Worm (Caenorhabditis elegans) whole organism, young adult: Measurements from ENCODE around the gene col-176.

Experiments
- B0019.2 ChIP-seq: fragments of 200-800 bp; sonication (Bioruptor generic); conservative IDR thresholded peaks from 2 replicates; pipeline ENCODE4 v1.3.6; 2022; ENCODE audit warnings: missing genetic modification reagents, missing genetic modification characterization, missing compliant biosample characterization
- B0035.1 ChIP-seq: sonication (generic microtip); optimal IDR thresholded peaks from 2 replicates; lab custom pipeline; 2016; ENCODE audit warnings: missing genetic modification characterization, mild to moderate bottlenecking, missing compliant biosample characterization, missing genotype, missing genetic modification reagents
- B0336.3 ChIP-seq: fragments of 200-800 bp; sonication (Bioruptor generic); IDR thresholded peaks from 2 replicates; pipeline ENCODE4 v1.3.6; 2022; ENCODE audit warnings: missing genetic modification characterization, missing compliant biosample characterization
- C17E4.6 ChIP-seq: fragments of 200-800 bp; sonication (Bioruptor generic); IDR thresholded peaks from 2 replicates; pipeline ENCODE4 v1.3.6; 2022; ENCODE audit warnings: missing genetic modification reagents, missing genetic modification characterization, missing compliant biosample characterization
- D2030.7 ChIP-seq: fragments of 200-800 bp; sonication (Bioruptor generic); IDR thresholded peaks from 2 replicates; pipeline ENCODE4 v1.3.6; 2022; ENCODE audit warnings: missing genetic modification reagents, missing genetic modification characterization, missing compliant biosample characterization
- F10E7.11 ChIP-seq: sonication (generic microtip); optimal IDR thresholded peaks from 2 replicates; lab custom pipeline; 2017; ENCODE audit warnings: mild to moderate bottlenecking, missing genetic modification characterization, moderate library complexity, missing compliant biosample characterization
- F22D6.2 ChIP-seq: sonication (generic microtip); optimal IDR thresholded peaks from 2 replicates; lab custom pipeline; 2016; ENCODE audit warnings: mild to moderate bottlenecking, missing genetic modification characterization, missing compliant biosample characterization
- F33H1.4 ChIP-seq: fragments of 200-800 bp; sonication (Bioruptor generic); IDR thresholded peaks from 2 replicates; pipeline ENCODE4 v1.3.6; 2022; ENCODE audit warnings: missing genetic modification reagents, missing genetic modification characterization, missing compliant biosample characterization
- F37B4.10 ChIP-seq: fragments of 200-800 bp; sonication (Bioruptor generic); IDR thresholded peaks from 2 replicates; pipeline ENCODE4 v1.3.6; 2022; ENCODE audit warnings: missing genetic modification characterization, missing compliant biosample characterization
- F52B5.7 ChIP-seq: sonication (generic microtip); optimal IDR thresholded peaks from 2 replicates; lab custom pipeline; 2016; ENCODE audit warnings: mild to moderate bottlenecking, missing genetic modification characterization, missing compliant biosample characterization
- K11D2.4 ChIP-seq: fragments of 200-800 bp; sonication (Bioruptor generic); IDR thresholded peaks from 2 replicates; pipeline ENCODE4 v1.3.6; 2022; ENCODE audit warnings: missing genetic modification reagents, missing genetic modification characterization, missing compliant biosample characterization
- T07F8.4 ChIP-seq: sonication (generic microtip); optimal IDR thresholded peaks from 2 replicates; lab custom pipeline; 2016; ENCODE audit warnings: mild to moderate bottlenecking, missing genetic modification characterization, moderate library complexity, missing compliant biosample characterization
- T26A5.8 ChIP-seq: sonication (generic microtip); optimal IDR thresholded peaks from 2 replicates; lab custom pipeline; 2016; ENCODE audit warnings: missing genetic modification characterization, missing compliant biosample characterization
- Y53G8AR.9 ChIP-seq: fragments of 200-800 bp; sonication (Bioruptor generic); conservative IDR thresholded peaks from 2 replicates; pipeline ENCODE4 v1.3.6; 2022; ENCODE audit warnings: missing genetic modification reagents, missing genetic modification characterization, missing compliant biosample characterization
- Y56A3A.18 ChIP-seq: fragments of 200-800 bp; sonication (Bioruptor generic); IDR thresholded peaks from 2 replicates; pipeline ENCODE4 v1.3.6; 2022; ENCODE audit warnings: missing genetic modification reagents, missing genetic modification characterization, missing compliant biosample characterization
- Y67H2A.10 ChIP-seq: fragments of 200-800 bp; sonication (Bioruptor generic); conservative IDR thresholded peaks from 2 replicates; pipeline ENCODE4 v1.3.6; 2022; ENCODE audit warnings: missing genetic modification reagents, missing genetic modification characterization, missing compliant biosample characterization
- Y79H2A.3 ChIP-seq: fragments of 200-800 bp; sonication (Bioruptor generic); conservative IDR thresholded peaks from 2 replicates; pipeline ENCODE4 v1.3.6; 2022; ENCODE audit warnings: missing genetic modification reagents, missing genetic modification characterization, missing compliant biosample characterization
- ama-1 ChIP-seq, 3 experiments: fragments of 150-350 bp in 1 of 3; sonication (generic microtip) in 2 of 3; optimal IDR thresholded peaks; 2 replicates each; lab custom pipeline; 2014 to 2018; ENCODE audit warnings: missing biosample characterization in 2 of 3, missing genetic modification characterization in 2 of 3, missing genetic modification reagents in 2 of 3
- bed-2 ChIP-seq: fragments of 200-800 bp; sonication (Bioruptor generic); IDR thresholded peaks from 2 replicates; pipeline ENCODE4 v1.3.6; 2022; ENCODE audit warnings: missing genetic modification reagents, missing genetic modification characterization, missing compliant biosample characterization
- ceh-27 ChIP-seq: fragments of 200-800 bp; sonication (Bioruptor generic); optimal IDR thresholded peaks from 2 replicates; lab custom pipeline; 2018; ENCODE audit warnings: mild to moderate bottlenecking, missing genetic modification characterization, moderate library complexity, missing compliant biosample characterization
- ceh-79 ChIP-seq: sonication (generic microtip); optimal IDR thresholded peaks from 2 replicates; lab custom pipeline; 2017; ENCODE audit warnings: mild to moderate bottlenecking, missing genetic modification characterization, missing compliant biosample characterization
- ceh-91 ChIP-seq: fragments of 200-800 bp; sonication (Bioruptor generic); IDR thresholded peaks from 2 replicates; pipeline ENCODE4 v1.3.6; 2022; ENCODE audit warnings: missing genetic modification reagents, missing genetic modification characterization, missing compliant biosample characterization
- dpff-1 ChIP-seq: sonication (generic microtip); optimal IDR thresholded peaks from 2 replicates; lab custom pipeline; 2017; ENCODE audit warnings: mild to moderate bottlenecking, missing genetic modification characterization, missing compliant biosample characterization
- efl-1 ChIP-seq: fragments of 150-350 bp; optimal IDR thresholded peaks from 2 replicates; lab custom pipeline; 2014; ENCODE audit warnings: missing biosample characterization, missing genetic modification reagents, missing genetic modification characterization
- egl-44 ChIP-seq: fragments of 200-800 bp; sonication (Bioruptor generic); IDR thresholded peaks from 2 replicates; pipeline ENCODE4 v1.3.6; 2022; ENCODE audit warnings: missing genetic modification reagents, missing genetic modification characterization, missing compliant biosample characterization
- egrh-3 ChIP-seq: fragments of 200-800 bp; sonication (Bioruptor generic); IDR thresholded peaks from 2 replicates; pipeline ENCODE4 v1.3.6; 2022; ENCODE audit warnings: missing genetic modification reagents, missing genetic modification characterization, missing compliant biosample characterization
- ets-4 ChIP-seq: fragments of 200-800 bp; sonication (Bioruptor generic); optimal IDR thresholded peaks from 2 replicates; lab custom pipeline; 2018; ENCODE audit warnings: mild to moderate bottlenecking, missing genetic modification characterization, missing compliant biosample characterization
- fkh-3 ChIP-seq: sonication (generic microtip); optimal IDR thresholded peaks from 2 replicates; lab custom pipeline; 2016; ENCODE audit warnings: mild to moderate bottlenecking, missing genetic modification characterization, missing compliant biosample characterization
- hmg-1.2 ChIP-seq: fragments of 200-800 bp; sonication (Bioruptor generic); IDR thresholded peaks from 2 replicates; pipeline ENCODE4 v1.3.6; 2022; ENCODE audit warnings: missing genetic modification reagents, missing genetic modification characterization, missing compliant biosample characterization
- let-607 ChIP-seq, 2 experiments: fragments of 200-800 bp in 1 of 2; sonication (Bioruptor generic) in 1 of 2; sonication (generic microtip) in 1 of 2; optimal IDR thresholded peaks; 2 replicates each; lab custom pipeline; 2016 to 2018; ENCODE audit warnings: mild to moderate bottlenecking in 2 of 2, missing compliant biosample characterization in 2 of 2, missing genetic modification characterization in 2 of 2, moderate library complexity in 2 of 2, missing genotype in 1 of 2
- lin-35 ChIP-seq, 3 experiments: fragments of 150-350 bp in 2 of 3; sonication (generic microtip) in 1 of 3; optimal IDR thresholded peaks; 2 replicates each; lab custom pipeline; 2014 to 2018; ENCODE audit warnings: missing biosample characterization in 3 of 3, missing genetic modification characterization in 3 of 3, missing genetic modification reagents in 3 of 3
- lir-1 ChIP-seq: fragments of 200-800 bp; sonication (Bioruptor generic); conservative IDR thresholded peaks from 2 replicates; pipeline ENCODE4 v1.3.6; 2022; ENCODE audit warnings: missing genetic modification reagents, missing genetic modification characterization, missing compliant biosample characterization
- lsy-27 ChIP-seq: sonication (generic microtip); optimal IDR thresholded peaks from 2 replicates; lab custom pipeline; 2017; ENCODE audit warnings: missing genetic modification characterization, mild to moderate bottlenecking, missing compliant biosample characterization, antibody characterized with exemption, missing genotype, borderline replicate concordance; ENCODE audit not compliant: insufficient read depth
- madf-10 ChIP-seq: sonication (generic microtip); optimal IDR thresholded peaks from 2 replicates; lab custom pipeline; 2016; ENCODE audit warnings: mild to moderate bottlenecking, missing genetic modification characterization, missing compliant biosample characterization
- madf-3 ChIP-seq: fragments of 200-800 bp; sonication (Bioruptor generic); IDR thresholded peaks from 2 replicates; pipeline ENCODE4 v1.3.6; 2022; ENCODE audit warnings: missing genetic modification reagents, missing genetic modification characterization, missing compliant biosample characterization
- madf-6 ChIP-seq: fragments of 200-800 bp; sonication (Bioruptor generic); IDR thresholded peaks from 2 replicates; pipeline ENCODE4 v1.3.6; 2022; ENCODE audit warnings: missing genetic modification reagents, missing genetic modification characterization, missing compliant biosample characterization
- mxl-1 ChIP-seq: sonication (generic microtip); optimal IDR thresholded peaks from 2 replicates; lab custom pipeline; 2016; ENCODE audit warnings: missing genetic modification characterization, missing compliant biosample characterization
- nfya-2 ChIP-seq: fragments of 200-800 bp; sonication (Bioruptor generic); IDR thresholded peaks from 2 replicates; pipeline ENCODE4 v1.3.6; 2022; ENCODE audit warnings: missing genetic modification reagents, missing genetic modification characterization, missing compliant biosample characterization
- nfyb-1 ChIP-seq: fragments of 200-800 bp; sonication (Bioruptor generic); IDR thresholded peaks from 2 replicates; pipeline ENCODE4 v1.3.6; 2022; ENCODE audit warnings: missing genetic modification reagents, missing genetic modification characterization, missing compliant biosample characterization
- nhr-90 ChIP-seq: sonication (generic microtip); optimal IDR thresholded peaks from 2 replicates; lab custom pipeline; 2016; ENCODE audit warnings: missing genotype, mild to moderate bottlenecking, missing genetic modification characterization, missing compliant biosample characterization
- pbrm-1 ChIP-seq: fragments of 200-800 bp; sonication (Bioruptor generic); IDR thresholded peaks from 2 replicates; pipeline ENCODE4 v1.3.6; 2022; ENCODE audit warnings: missing genetic modification reagents, missing genetic modification characterization, missing compliant biosample characterization
- rcor-1 ChIP-seq: fragments of 200-800 bp; sonication (Bioruptor generic); IDR thresholded peaks from 2 replicates; pipeline ENCODE4 v1.3.6; 2022; ENCODE audit warnings: missing genetic modification reagents, missing genetic modification characterization, missing compliant biosample characterization
- repo-1 ChIP-seq: sonication (generic microtip); optimal IDR thresholded peaks from 2 replicates; lab custom pipeline; 2017; ENCODE audit warnings: mild to moderate bottlenecking, missing genetic modification characterization, missing compliant biosample characterization
- tbp1 ChIP-seq: fragments of 200-800 bp; sonication (Bioruptor generic); optimal IDR thresholded peaks from 2 replicates; lab custom pipeline; 2018; ENCODE audit warnings: mild to moderate bottlenecking, missing genetic modification characterization, missing compliant biosample characterization
- tbx-9 ChIP-seq: sonication (generic microtip); optimal IDR thresholded peaks from 2 replicates; lab custom pipeline; 2016; ENCODE audit warnings: borderline replicate concordance, missing genetic modification characterization, inconsistent platforms, missing compliant biosample characterization
- tlf-1 ChIP-seq: fragments of 200-800 bp; sonication (Bioruptor generic); optimal IDR thresholded peaks from 2 replicates; lab custom pipeline; 2018; ENCODE audit warnings: mild to moderate bottlenecking, missing genetic modification characterization, missing compliant biosample characterization
- unc-130 ChIP-seq: sonication (generic microtip); optimal IDR thresholded peaks from 2 replicates; lab custom pipeline; 2016; ENCODE audit warnings: missing genetic modification reagents, missing genetic modification characterization, missing compliant biosample characterization
- zfh-2 ChIP-seq: fragments of 200-800 bp; sonication (Bioruptor generic); conservative IDR thresholded peaks from 2 replicates; pipeline ENCODE4 v1.3.6; 2022; ENCODE audit warnings: missing genetic modification reagents, missing genetic modification characterization, missing compliant biosample characterization
- ztf-3 ChIP-seq: fragments of 200-800 bp; sonication (Bioruptor generic); optimal IDR thresholded peaks from 2 replicates; lab custom pipeline; 2018; ENCODE audit warnings: mild to moderate bottlenecking, missing genetic modification characterization, missing compliant biosample characterization

The col-176 gene

DNA sequence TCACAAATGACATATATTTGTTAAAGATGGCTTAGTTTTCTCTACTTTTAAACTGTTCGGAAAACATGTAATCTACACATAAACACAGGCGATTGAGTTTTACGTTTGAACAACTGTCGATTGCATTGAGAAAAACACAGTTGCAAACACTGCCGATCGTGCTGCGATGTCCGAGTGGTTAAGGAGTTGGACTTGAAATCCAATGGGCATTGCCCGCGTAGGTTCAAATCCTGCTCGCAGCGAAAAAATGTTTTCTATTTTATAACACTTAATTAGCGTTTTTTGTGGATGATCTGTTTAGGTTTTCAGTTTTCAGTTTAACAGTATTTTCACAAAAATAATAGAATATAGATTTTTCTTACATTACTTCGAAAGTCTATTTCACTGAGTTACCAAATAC lies 46.9 kb downstream of the col-176 start (continued):
- TF ChIP-seq ceh-91 (GFP tag; lab: Robert Waterston, UW) (no peak), unc-130 (GFP tag; lab: Kevin White, UChicago) (no peak), Y56A3A.18 (0 out of 2 replicates have a peak, but pooled peaks have one; percentile 52), nfya-2 (GFP tag; lab: Robert Waterston, UW) (no peak), lin-35 (GFP tag; optimal IDR thresholded peaks at IDR 0.05; lab: Kevin White, UChicago) (no peak), madf-10 (peak; percentile 45), ceh-27 (peak; percentile 12), Y67H2A.10 (GFP tag; lab: Robert Waterston, UW) (no peak), tbp1 (GFP tag; lab: Kevin White, UChicago) (peak; percentile 88), madf-3 (GFP tag; lab: Robert Waterston, UW) (no peak), F37B4.10 (GFP tag; lab: Robert Waterston, UW) (no peak), D2030.7 (peak; percentile 63), lsy-27 (no peak), egrh-3 (GFP tag; lab: Robert Waterston, UW) (no peak), Y79H2A.3 (GFP tag; lab: Robert Waterston, UW) (no peak), madf-6 (GFP tag; lab: Robert Waterston, UW) (no peak), rcor-1 (GFP tag; lab: Robert Waterston, UW) (0 out of 2 replicates have a peak, but pooled peaks have one; percentile 33), lir-1 (no peak), nhr-90 (tag; lab: Kevin White, UChicago) (peak; percentile 51), repo-1 (tag; lab: Kevin White, UChicago) (no peak), B0019.2 (GFP tag; lab: Robert Waterston, UW) (no peak), ztf-3 (GFP tag; lab: Kevin White, UChicago) (no peak), hmg-1.2 (GFP tag; lab: Robert Waterston, UW) (peak; percentile 56), egl-44 (GFP tag; lab: Robert Waterston, UW) (no peak), B0336.3 (GFP tag; lab: Robert Waterston, UW) (no peak), dpff-1 (tag; lab: Kevin White, UChicago) (no peak), T07F8.4 (tag; lab: Kevin White, UChicago) (no peak), ceh-79 (tag; lab: Kevin White, UChicago) (no peak), nfyb-1 (GFP tag; lab: Robert Waterston, UW) (no peak; the same call in 1 of the 2 replicates), B0035.1 (no peak), tbx-9 (tag; lab: Kevin White, UChicago) (no peak), ets-4 (GFP tag; lab: Kevin White, UChicago) (no peak), ama-1 (optimal IDR thresholded peaks at IDR 0.05; lab: Kevin White, UChicago) (no peak), ama-1 (GFP tag; optimal IDR thresholded peaks at IDR 0.05; lab: Kevin White, UChicago) (peak; percentile 3 to 57), F52B5.7 (tag; lab: Kevin White, UChicago) (no peak), zfh-2 (GFP tag; lab: Robert Waterston, UW) (no peak), Y53G8AR.9 (GFP tag; lab: Robert Waterston, UW) (no peak), pbrm-1 (GFP tag; lab: Robert Waterston, UW) (no peak), C17E4.6 (GFP tag; lab: Robert Waterston, UW) (no peak), T26A5.8 (tag; lab: Kevin White, UChicago) (no peak), tlf-1 (GFP tag; lab: Kevin White, UChicago) (no peak), bed-2 (no peak), mxl-1 (tag; lab: Kevin White, UChicago) (peak; percentile 63), let-607 (tag; optimal IDR thresholded peaks at IDR 0.05; lab: Kevin White, UChicago) (peak in 1 of 2 experiments; percentile 17), fkh-3 (tag; lab: Kevin White, UChicago) (no peak), K11D2.4 (GFP tag; lab: Robert Waterston, UW) (no peak), F22D6.2 (tag; lab: Kevin White, UChicago) (no peak), F33H1.4 (GFP tag; lab: Robert Waterston, UW) (no peak), efl-1 (GFP tag; lab: Kevin White, UChicago) (no peak), F10E7.11 (tag; lab: Kevin White, UChicago) (no peak)
